Fruit fly (Drosophila melanogaster): ENCODE measurements around the gene Meltrin.
A peak's percentile ranks its signal among the peaks of the same experiment; 100 is the strongest.

The Meltrin gene

DNA sequence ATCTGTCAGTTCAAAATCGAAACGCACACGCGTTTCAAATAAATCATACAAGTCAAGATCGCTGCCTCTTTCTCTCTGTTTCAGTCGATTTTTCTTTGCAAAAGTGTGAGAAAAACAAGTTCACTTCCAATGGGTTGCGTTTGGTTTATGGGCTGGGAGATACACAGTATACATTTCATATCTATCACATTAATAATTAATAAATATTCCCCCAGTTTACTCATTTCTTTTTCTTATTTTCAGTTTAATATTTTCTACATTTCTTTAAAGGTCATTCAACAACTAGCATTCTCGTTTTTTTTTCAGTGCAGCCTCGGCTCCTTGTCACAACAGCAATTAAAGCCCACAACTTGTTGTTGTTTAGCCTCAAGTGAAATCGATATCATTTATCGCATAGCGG, 13.2 kb downstream of the Meltrin start (continued):
- TF ChIP-seq pan (optimal IDR thresholded peaks at IDR 0.05) (no peak), pan (GFP tag; optimal IDR thresholded peaks at IDR 0.05 in 1 of 2, IDR thresholded peaks at IDR 0.05 in 1 of 2) (peak in 1 of 2 experiments; percentile 38), Eip74EF (GFP tag; optimal IDR thresholded peaks at IDR 0.05) (peak in 1 of 2 experiments; percentile 19), Ptx1 (GFP tag; IDR thresholded peaks at IDR 0.05) (peak; percentile 36; the same call in 1 of the 2 replicates), Xrp1 (GFP tag; IDR thresholded peaks at IDR 0.05) (0 out of 2 replicates have a peak, but pooled peaks have one; percentile 11), phol (tag; optimal IDR thresholded peaks at IDR 0.05) (peak; percentile 31), ci (GFP tag; IDR thresholded peaks at IDR 0.05) (0 out of 3 replicates have a peak, but pooled peaks have one; percentile 15), CG6689 (GFP tag; IDR thresholded peaks at IDR 0.05) (peak; percentile 35; the same call in 1 of the 2 replicates), B-H1 (GFP tag; IDR thresholded peaks at IDR 0.05) (peak; percentile 19; the same call in 1 of the 3 replicates), zfh1 (GFP tag; IDR thresholded peaks at IDR 0.05) (no peak), CG2712 (tag; optimal IDR thresholded peaks at IDR 0.05) (peak; percentile 23), Mad (GFP tag; optimal IDR thresholded peaks at IDR 0.05) (no peak)

- TF ChIP-seq CG9932 (GFP tag; IDR thresholded peaks at IDR 0.05) (no peak), CG17359 (tag; optimal IDR thresholded peaks at IDR 0.05) (no peak), Sox100B (GFP tag; optimal IDR thresholded peaks at IDR 0.05) (no peak), esg (GFP tag; conservative IDR thresholded peaks at IDR 0.05) (no peak), h (optimal IDR thresholded peaks at IDR 0.05) (no peak), CG14050 (GFP tag; IDR thresholded peaks at IDR 0.05) (no peak), CG8388 (GFP tag; optimal IDR thresholded peaks at IDR 0.05) (no peak), sug (tag; optimal IDR thresholded peaks at IDR 0.05) (no peak), CG32772 (GFP tag; IDR thresholded peaks at IDR 0.05) (no peak), NC2β (GFP tag; optimal IDR thresholded peaks at IDR 0.05) (no peak), CoRest (tag; optimal IDR thresholded peaks at IDR 0.05) (no peak), PHDP (tag; optimal IDR thresholded peaks at IDR 0.05) (no peak), ci (GFP tag; IDR thresholded peaks at IDR 0.05) (no peak), Lim3 (GFP tag; IDR thresholded peaks at IDR 0.05) (no peak), hb (GFP tag; IDR thresholded peaks at IDR 0.05; ENCODE audit: partially characterized antibody) (no peak), CG9437 (GFP tag; optimal IDR thresholded peaks at IDR 0.05) (no peak), CG17385 (GFP tag; optimal IDR thresholded peaks at IDR 0.05) (no peak), corto (GFP tag; optimal IDR thresholded peaks at IDR 0.05) (peak; percentile 13), stwl (tag; optimal IDR thresholded peaks at IDR 0.05) (no peak), stc (GFP tag; IDR thresholded peaks at IDR 0.05) (no peak), cas (GFP tag; IDR thresholded peaks at IDR 0.05) (no peak), Camta (GFP tag; optimal IDR thresholded peaks at IDR 0.05) (no peak), CG17186 (GFP tag; optimal IDR thresholded peaks at IDR 0.05) (no peak), CG30403 (GFP tag; optimal IDR thresholded peaks at IDR 0.05) (no peak), Dll (GFP tag; IDR thresholded peaks at IDR 0.05; ENCODE audit: partially characterized antibody) (no peak), Atf3 (GFP tag; optimal IDR thresholded peaks at IDR 0.05) (no peak), bbx (GFP tag; IDR thresholded peaks at IDR 0.05; ENCODE audit: partially characterized antibody) (no peak), oc (tag; optimal IDR thresholded peaks at IDR 0.05) (no peak), CG7357 (GFP tag; IDR thresholded peaks at IDR 0.05) (no peak), CG10274 (GFP tag; optimal IDR thresholded peaks at IDR 0.05) (no peak), Dad (GFP tag; optimal IDR thresholded peaks at IDR 0.05) (no peak), trem (tag; optimal IDR thresholded peaks at IDR 0.05) (no peak), CG42726 (GFP tag; IDR thresholded peaks at IDR 0.05; ENCODE audit: partially characterized antibody) (no peak), CG4707 (GFP tag; optimal IDR thresholded peaks at IDR 0.05) (peak; percentile 28), CG13424 (tag; optimal IDR thresholded peaks at IDR 0.05) (no peak), ham (GFP tag; IDR thresholded peaks at IDR 0.05) (no peak), CG8765 (GFP tag; IDR thresholded peaks at IDR 0.05) (no peak), ato (GFP tag; IDR thresholded peaks at IDR 0.05; ENCODE audit: partially characterized antibody) (no peak), unc-4 (GFP tag; IDR thresholded peaks at IDR 0.05; ENCODE audit: partially characterized antibody) (no peak)
These were observed 16.9 kb downstream of the Meltrin start for dm6 chr3R:14680112-14680665.

All from whole organism, embryonic.